Worm (Caenorhabditis elegans) whole organism, L1 larva: ENCODE data around the gene tpp-2.

Experiments used
- alr-1 ChIP-seq: fragments of 200-800 bp; sonication (Bioruptor generic); optimal IDR thresholded peaks from 2 replicates; lab custom pipeline; 2018; ENCODE audit warnings: borderline replicate concordance, mild to moderate bottlenecking, missing genetic modification characterization, missing compliant biosample characterization
- aly-2 ChIP-seq: fragments of 150-350 bp; optimal IDR thresholded peaks from 2 replicates; lab custom pipeline; 2014; ENCODE audit warnings: missing biosample characterization, missing genetic modification characterization
- egl-13 ChIP-seq: sonication (generic microtip); optimal IDR thresholded peaks from 2 replicates; lab custom pipeline; 2016; ENCODE audit warnings: missing genotype, missing genetic modification reagents, missing genetic modification characterization, missing compliant biosample characterization
- isw-1 ChIP-seq: fragments of 200-800 bp; sonication (Bioruptor generic); IDR thresholded peaks from 2 replicates; pipeline ENCODE4 v1.3.6; 2022; ENCODE audit warnings: missing genetic modification characterization, missing compliant biosample characterization
- mef-2 ChIP-seq: fragments of 150-350 bp; optimal IDR thresholded peaks from 2 replicates; lab custom pipeline; 2014; ENCODE audit warnings: missing biosample characterization, missing genetic modification characterization
- zag-1 ChIP-seq: fragments of 150-350 bp; optimal IDR thresholded peaks from 2 replicates; lab custom pipeline; 2014; ENCODE audit warnings: missing biosample characterization, missing genetic modification characterization

- TF ChIP-seq aly-2 (no peak), zag-1 (tag; lab: Kevin White, UChicago) (no peak), mef-2 (no peak), isw-1 (GFP tag; lab: Robert Waterston, UW) (no peak), egl-13 (tag; lab: Kevin White, UChicago) (no peak), alr-1 (no peak)
These were observed 51.3 kb downstream of the tpp-2 start for ce11 chrII:6046023-6046631.
